Worm (Caenorhabditis elegans): ENCODE results near the gene csn-4.

- TF ChIP-seq mep-1 (tag; optimal IDR thresholded peaks at IDR 0.05) (no peak), pqm-1 (tag; optimal IDR thresholded peaks at IDR 0.05) (no peak), unc-39 (tag; optimal IDR thresholded peaks at IDR 0.05) (no peak), mdl-1 (tag; optimal IDR thresholded peaks at IDR 0.05) (no peak), ama-1 (optimal IDR thresholded peaks at IDR 0.05) (no peak), nhr-25 (tag; optimal IDR thresholded peaks at IDR 0.05; ENCODE audit: borderline replicate concordance, insufficient read depth) (no peak), T26A8.4 (GFP tag; IDR thresholded peaks at IDR 0.05) (no peak), nhr-10 (tag; optimal IDR thresholded peaks at IDR 0.05) (no peak), F49E8.2 (tag; optimal IDR thresholded peaks at IDR 0.05; ENCODE audit: borderline replicate concordance) (no peak), zag-1 (tag; optimal IDR thresholded peaks at IDR 0.05) (no peak), fkh-10 (GFP tag; optimal IDR thresholded peaks at IDR 0.05) (no peak)
Measured at ce11 chrIV:1055734-1056133, 31.1 kb downstream of the csn-4 start.
